Fruit fly (Drosophila melanogaster) whole organism, embryonic: Measurements from ENCODE around the gene rec.

Experiments used
- Awh ChIP-seq: fragments of 200-800 bp; sonication (Bioruptor generic); IDR thresholded peaks from 2 replicates; pipeline ENCODE4, ENCODE4 v1.3.6; 2022; ENCODE audit warnings: missing biosample characterization, missing genetic modification characterization
- Bteb2 ChIP-seq: fragments of 200-800 bp; sonication (Bioruptor generic); optimal IDR thresholded peaks from 2 replicates; lab custom pipeline; 2016; ENCODE audit warnings: missing biosample characterization, missing genetic modification characterization
- CG10462 ChIP-seq: fragments of 200-800 bp; sonication (Bioruptor generic); optimal IDR thresholded peaks from 2 replicates; lab custom pipeline; 2016; ENCODE audit warnings: missing biosample characterization, missing genetic modification characterization
- CG10959 ChIP-seq: fragments of 200-800 bp; sonication (Bioruptor generic); IDR thresholded peaks from 2 replicates; pipeline ENCODE4 v1.3.6; 2022; ENCODE audit warnings: missing biosample characterization, missing genetic modification characterization
- CG11247 ChIP-seq: fragments of 200-800 bp; sonication (Bioruptor generic); IDR thresholded peaks from 2 replicates; pipeline ENCODE4 v1.3.6; 2022; ENCODE audit warnings: missing biosample characterization, missing genetic modification characterization
- CG12071 ChIP-seq: fragments of 200-800 bp; sonication (Bioruptor generic); optimal IDR thresholded peaks from 3 replicates; lab custom pipeline; 2018; ENCODE audit warnings: missing biosample characterization, mild to moderate bottlenecking, missing genetic modification characterization
- CG12219 ChIP-seq: fragments of 200-800 bp; sonication (Bioruptor generic); optimal IDR thresholded peaks from 3 replicates; lab custom pipeline; 2018; ENCODE audit warnings: missing biosample characterization, mild to moderate bottlenecking, missing genetic modification characterization
- CG12391 ChIP-seq: fragments of 200-800 bp; sonication (Bioruptor generic); optimal IDR thresholded peaks from 3 replicates; lab custom pipeline; 2018; ENCODE audit warnings: missing biosample characterization, mild to moderate bottlenecking, missing genetic modification characterization, moderate library complexity
- CG12769 ChIP-seq: fragments of 200-800 bp; sonication (Bioruptor generic); optimal IDR thresholded peaks from 2 replicates; lab custom pipeline; 2019; ENCODE audit warnings: missing biosample characterization, mild to moderate bottlenecking, missing genetic modification characterization, moderate library complexity
- CG13287 ChIP-seq: fragments of 200-800 bp; sonication (Bioruptor generic); IDR thresholded peaks from 2 replicates; pipeline ENCODE4 v1.3.6; 2022; ENCODE audit warnings: missing biosample characterization, missing genetic modification characterization; ENCODE audit not compliant: partially characterized antibody
- CG13775 ChIP-seq: fragments of 200-800 bp; sonication (Bioruptor generic); optimal IDR thresholded peaks from 3 replicates; lab custom pipeline; 2017; ENCODE audit warnings: missing biosample characterization, mild to moderate bottlenecking, missing genetic modification characterization
- CG15011 ChIP-seq: fragments of 200-800 bp; sonication (Bioruptor generic); optimal IDR thresholded peaks from 3 replicates; lab custom pipeline; 2018; ENCODE audit warnings: missing biosample characterization, mild to moderate bottlenecking, missing genetic modification characterization
- CG16779 ChIP-seq: fragments of 200-800 bp; sonication (Bioruptor generic); IDR thresholded peaks from 2 replicates; pipeline ENCODE4 v1.3.6; 2022; ENCODE audit warnings: missing biosample characterization, missing genetic modification characterization
- CG16813 ChIP-seq: fragments of 200-800 bp; sonication (Bioruptor generic); IDR thresholded peaks from 3 replicates; pipeline ENCODE4 v1.3.6; 2022; ENCODE audit warnings: missing biosample characterization, missing genetic modification characterization; ENCODE audit not compliant: partially characterized antibody
- CG17829 ChIP-seq: fragments of 200-800 bp; optimal IDR thresholded peaks from 2 replicates; lab custom pipeline; 2019; ENCODE audit warnings: missing biosample characterization, mild to moderate bottlenecking, missing genetic modification characterization, moderate library complexity
- CG2129 ChIP-seq: fragments of 200-800 bp; sonication (Bioruptor generic); IDR thresholded peaks from 2 replicates; pipeline ENCODE4 v1.3.6; 2022; ENCODE audit warnings: missing biosample characterization, missing genetic modification characterization; ENCODE audit not compliant: partially characterized antibody
- CG3065 ChIP-seq: fragments of 200-800 bp; sonication (Bioruptor generic); optimal IDR thresholded peaks from 2 replicates; lab custom pipeline; 2016; ENCODE audit warnings: missing biosample characterization, missing genetic modification characterization
- CG31365 ChIP-seq: fragments of 200-800 bp; sonication (Bioruptor generic); optimal IDR thresholded peaks from 2 replicates; lab custom pipeline; 2018; ENCODE audit warnings: missing biosample characterization, mild to moderate bottlenecking, missing genetic modification characterization
- CG32532 ChIP-seq: fragments of 200-800 bp; sonication (Bioruptor generic); IDR thresholded peaks from 2 replicates; pipeline ENCODE4 v1.3.6; 2022; ENCODE audit warnings: missing biosample characterization, missing genetic modification characterization
- CG33213 ChIP-seq: fragments of 200-800 bp; sonication (Bioruptor generic); optimal IDR thresholded peaks from 3 replicates; lab custom pipeline; 2016; ENCODE audit warnings: missing biosample characterization, missing genetic modification characterization
- CG33557 ChIP-seq: fragments of 200-800 bp; sonication (Bioruptor generic); optimal IDR thresholded peaks from 2 replicates; lab custom pipeline; 2019; ENCODE audit warnings: missing biosample characterization, mild to moderate bottlenecking, missing genetic modification characterization, moderate library complexity
- CG3847 ChIP-seq: fragments of 200-800 bp; sonication (Bioruptor generic); IDR thresholded peaks from 2 replicates; pipeline ENCODE4 v1.3.6; 2022; ENCODE audit warnings: missing biosample characterization, missing genetic modification characterization
- CG4854 ChIP-seq: fragments of 200-800 bp; sonication (Bioruptor generic); optimal IDR thresholded peaks from 2 replicates; lab custom pipeline; 2016; ENCODE audit warnings: missing biosample characterization, missing genetic modification characterization, inconsistent platforms
- CG6854 ChIP-seq: fragments of 200-800 bp; sonication (Bioruptor generic); optimal IDR thresholded peaks from 3 replicates; lab custom pipeline; 2017; ENCODE audit warnings: missing biosample characterization, mild to moderate bottlenecking, missing genetic modification characterization
- CG7987 ChIP-seq: fragments of 200-800 bp; sonication (Bioruptor generic); optimal IDR thresholded peaks from 2 replicates; lab custom pipeline; 2018; ENCODE audit warnings: missing biosample characterization, mild to moderate bottlenecking, missing genetic modification characterization, moderate library complexity
- CG9727 ChIP-seq: fragments of 200-800 bp; sonication (Bioruptor generic); optimal IDR thresholded peaks from 3 replicates; lab custom pipeline; 2017; ENCODE audit warnings: missing biosample characterization, mild to moderate bottlenecking, missing genetic modification characterization
- CHES-1-like ChIP-seq: fragments of 200-800 bp; sonication (Bioruptor generic); optimal IDR thresholded peaks from 2 replicates; lab custom pipeline; 2016; ENCODE audit warnings: missing biosample characterization, missing genetic modification characterization
- Camta ChIP-seq: fragments of 200-800 bp; sonication (Bioruptor generic); optimal IDR thresholded peaks from 2 replicates; lab custom pipeline; 2016; ENCODE audit warnings: missing biosample characterization, missing genetic modification characterization
- CoRest ChIP-seq: fragments of 200-800 bp; sonication (Bioruptor generic); optimal IDR thresholded peaks from 3 replicates; lab custom pipeline; 2018; ENCODE audit warnings: missing biosample characterization, mild to moderate bottlenecking, missing genetic modification characterization, moderate library complexity
- Dbx ChIP-seq: fragments of 200-800 bp; sonication (Bioruptor generic); IDR thresholded peaks from 3 replicates; pipeline ENCODE4 v1.3.6; 2022; ENCODE audit warnings: missing biosample characterization, missing genetic modification characterization
- HLH4C ChIP-seq: fragments of 200-800 bp; sonication (Bioruptor generic); IDR thresholded peaks from 3 replicates; pipeline ENCODE4 v1.3.6; 2022; ENCODE audit warnings: missing biosample characterization, missing genetic modification characterization; ENCODE audit not compliant: partially characterized antibody
- HmgD ChIP-seq: fragments of 200-800 bp; sonication (Bioruptor generic); optimal IDR thresholded peaks from 3 replicates; lab custom pipeline; 2016; ENCODE audit warnings: missing biosample characterization, missing genetic modification characterization
- Opbp ChIP-seq: fragments of 200-800 bp; sonication (Bioruptor generic); IDR thresholded peaks from 3 replicates; pipeline ENCODE4 v1.3.6; 2022; ENCODE audit warnings: missing biosample characterization, missing genetic modification characterization; ENCODE audit not compliant: partially characterized antibody
- Sin3A ChIP-seq: fragments of >200 bp; optimal IDR thresholded peaks from 2 replicates; lab custom pipeline; 2018
- Spps ChIP-seq: fragments of 200-800 bp; sonication (Bioruptor generic); optimal IDR thresholded peaks from 2 replicates; lab custom pipeline; 2018; ENCODE audit warnings: missing biosample characterization, mild to moderate bottlenecking, missing genetic modification characterization
- Xrp1 ChIP-seq: fragments of 200-800 bp; sonication (Bioruptor generic); IDR thresholded peaks from 2 replicates; pipeline ENCODE4 v1.3.6; 2022; ENCODE audit warnings: missing biosample characterization, missing genetic modification characterization
- YL-1 ChIP-seq: fragments of 200-800 bp; sonication (Bioruptor generic); optimal IDR thresholded peaks from 3 replicates; lab custom pipeline; 2017; ENCODE audit warnings: missing biosample characterization, mild to moderate bottlenecking, missing genetic modification characterization
- abd-A ChIP-seq: fragments of 200-800 bp; sonication (Bioruptor generic); optimal IDR thresholded peaks from 3 replicates; lab custom pipeline; 2019; ENCODE audit warnings: missing biosample characterization, mild to moderate bottlenecking, missing genetic modification characterization, moderate library complexity
- amos ChIP-seq: fragments of 200-800 bp; sonication (Bioruptor generic); IDR thresholded peaks from 2 replicates; pipeline ENCODE4 v1.3.6; 2022; ENCODE audit warnings: missing biosample characterization, missing genetic modification characterization; ENCODE audit not compliant: partially characterized antibody
- aop ChIP-seq: fragments of 200-800 bp; sonication (Bioruptor generic); IDR thresholded peaks from 2 replicates; pipeline ENCODE4 v1.3.6; 2022; ENCODE audit warnings: missing biosample characterization, missing genetic modification characterization
- ci ChIP-seq: fragments of 200-800 bp; sonication (Bioruptor generic); IDR thresholded peaks from 3 replicates; pipeline ENCODE4 v1.3.6; 2022; ENCODE audit warnings: missing biosample characterization, missing genetic modification characterization
- eve ChIP-seq, 2 experiments: fragments of >200 bp; optimal IDR thresholded peaks; 2 replicates each; lab custom pipeline; 2017; ENCODE audit warnings: missing biosample characterization in 2 of 2, missing genetic modification characterization in 2 of 2
- hkb ChIP-seq, 2 experiments: fragments of 200-800 bp in 1 of 2; fragments of >200 bp in 1 of 2; sonication (Bioruptor generic) in 1 of 2; IDR thresholded peaks in 1 of 2; optimal IDR thresholded peaks in 1 of 2; 2 replicates each; pipeline versions ENCODE4 v1.3.6 to Lab custom; 2017 to 2022; ENCODE audit warnings: missing biosample characterization in 1 of 2, missing genetic modification characterization in 1 of 2
- ken ChIP-seq: fragments of 200-800 bp; sonication (Bioruptor generic); IDR thresholded peaks from 3 replicates; pipeline ENCODE4 v1.3.6; 2022; ENCODE audit warnings: missing biosample characterization, missing genetic modification characterization
- mam ChIP-seq: fragments of 200-800 bp; sonication (Bioruptor generic); optimal IDR thresholded peaks from 3 replicates; lab custom pipeline; 2016; ENCODE audit warnings: missing biosample characterization, missing genetic modification characterization
- nerfin-2 ChIP-seq: fragments of 200-800 bp; sonication (Bioruptor generic); IDR thresholded peaks from 2 replicates; pipeline ENCODE4 v1.3.6; 2022; ENCODE audit warnings: missing biosample characterization, missing genetic modification characterization; ENCODE audit not compliant: partially characterized antibody
- odd ChIP-seq: fragments of 200-800 bp; sonication (Bioruptor generic); optimal IDR thresholded peaks from 2 replicates; lab custom pipeline; 2017; ENCODE audit warnings: missing biosample characterization, mild to moderate bottlenecking, missing genetic modification characterization
- pfk ChIP-seq: fragments of 200-800 bp; sonication (Bioruptor generic); optimal IDR thresholded peaks from 2 replicates; lab custom pipeline; 2018; ENCODE audit warnings: missing biosample characterization, mild to moderate bottlenecking, missing genetic modification characterization, moderate library complexity
- sens ChIP-seq: fragments of 200-800 bp; sonication (Bioruptor generic); peaks from one replicate; lab custom pipeline; 2016; ENCODE audit warnings: missing biosample characterization, missing genetic modification characterization
- wdn ChIP-seq: fragments of 200-800 bp; sonication (Bioruptor generic); IDR thresholded peaks from 2 replicates; pipeline ENCODE4 v1.3.6; 2022; ENCODE audit warnings: missing biosample characterization, missing genetic modification characterization
- zen2 ChIP-seq: fragments of 200-800 bp; sonication (Bioruptor generic); IDR thresholded peaks from 3 replicates; pipeline ENCODE4 v1.3.6; 2022; ENCODE audit warnings: missing biosample characterization, missing genetic modification characterization; ENCODE audit not compliant: partially characterized antibody

Gene rec

DNA sequence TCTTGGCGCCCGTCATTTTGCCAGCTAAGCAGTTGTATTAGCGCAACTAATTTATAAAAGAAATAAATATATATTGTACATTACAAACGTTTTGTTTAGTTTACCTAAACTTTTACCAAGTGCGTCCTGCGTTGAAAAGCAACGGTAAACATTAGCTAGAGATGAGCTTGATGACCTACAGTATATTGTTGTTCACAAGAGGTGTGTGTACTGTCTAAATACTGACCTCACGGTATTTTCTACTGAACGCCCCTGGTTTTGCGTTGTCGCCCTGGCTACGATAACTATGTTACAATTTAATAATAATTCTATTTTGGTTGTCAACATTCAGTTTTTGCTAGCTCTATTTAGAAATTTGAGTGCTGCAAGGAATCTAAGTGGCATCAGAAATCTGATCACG is 40.0 kb downstream of the rec start, which contains the start of gene Acyp2 (continued):
- peak; percentile 64 for TF ChIP-seq CG33213
- TF ChIP-seq amos (GFP tag; lab: Robert Waterston, UW) = peak; percentile 62
- TF ChIP-seq zen2 = no peak
- TF ChIP-seq ci (GFP tag; lab: Robert Waterston, UW) = peak; percentile 37; the same call in 1 of the 3 replicates
- peak; percentile 45 for TF ChIP-seq mam (GFP tag; lab: Kevin White, UChicago)
- peak; percentile 48 for TF ChIP-seq CoRest (tag; lab: Kevin White, UChicago)
- TF ChIP-seq Camta (GFP tag; lab: Kevin White, UChicago) = no peak
- TF ChIP-seq hkb (optimal IDR thresholded peaks at IDR 0.05; lab: Kevin White, UChicago) = no peak
- 0 out of 2 replicates have a peak, but pooled peaks have one; percentile 13 for TF ChIP-seq hkb (GFP tag; IDR thresholded peaks at IDR 0.05; lab: Robert Waterston, UW)
- peak; percentile 9 for TF ChIP-seq CG7987 (GFP tag; lab: Kevin White, UChicago)
- TF ChIP-seq CHES-1-like = peak; percentile 0
- no peak for TF ChIP-seq abd-A (tag; lab: Kevin White, UChicago)
- peak; percentile 53; the same call in 2 of the 3 replicates for TF ChIP-seq CG16813
- TF ChIP-seq sens = peak; percentile 80
- TF ChIP-seq CG17829 (tag; lab: Kevin White, UChicago) = peak; percentile 45
- TF ChIP-seq CG10462 (GFP tag; lab: Kevin White, UChicago) = peak; percentile 68
- no peak for TF ChIP-seq CG10959
- TF ChIP-seq CG32532 (GFP tag; lab: Robert Waterston, UW) = peak; percentile 41; the same call in 1 of the 2 replicates
- TF ChIP-seq HLH4C = 0 out of 3 replicates have a peak, but pooled peaks have one; percentile 15
- TF ChIP-seq CG16779 = no peak
- TF ChIP-seq CG12769 (tag; lab: Kevin White, UChicago) = peak; percentile 8
- no peak for TF ChIP-seq pfk (GFP tag; lab: Kevin White, UChicago)
- peak; percentile 71 for TF ChIP-seq CG13287 (GFP tag; lab: Robert Waterston, UW)
- peak; percentile 59; the same call in 1 of the 3 replicates for TF ChIP-seq Opbp (GFP tag; lab: Robert Waterston, UW)
- TF ChIP-seq odd (GFP tag; lab: Kevin White, UChicago) = no peak
- no peak for TF ChIP-seq eve (GFP tag; optimal IDR thresholded peaks at IDR 0.05; lab: Kevin White, UChicago)
- TF ChIP-seq CG4854 (GFP tag; lab: Kevin White, UChicago) = peak; percentile 53
- TF ChIP-seq HmgD (GFP tag; lab: Kevin White, UChicago) = peak; percentile 35
- no peak for TF ChIP-seq CG6854 (GFP tag; lab: Kevin White, UChicago)
- peak; percentile 60 for TF ChIP-seq YL-1 (GFP tag; lab: Kevin White, UChicago)
- TF ChIP-seq wdn (GFP tag; lab: Robert Waterston, UW) = peak; percentile 6; the same call in 1 of the 2 replicates
- peak; percentile 23 for TF ChIP-seq CG13775 (GFP tag; lab: Kevin White, UChicago)
- no peak for TF ChIP-seq Spps (tag; lab: Kevin White, UChicago)
- TF ChIP-seq CG2129 (GFP tag; lab: Robert Waterston, UW) = no peak
- TF ChIP-seq CG3847 (GFP tag; lab: Robert Waterston, UW) = peak; percentile 25; the same call in 1 of the 2 replicates
- TF ChIP-seq Dbx = peak; percentile 63; the same call in 2 of the 3 replicates
- peak; percentile 41 for TF ChIP-seq CG12391 (tag; lab: Kevin White, UChicago)
- TF ChIP-seq CG3065 (GFP tag; lab: Kevin White, UChicago) = no peak

DNA sequence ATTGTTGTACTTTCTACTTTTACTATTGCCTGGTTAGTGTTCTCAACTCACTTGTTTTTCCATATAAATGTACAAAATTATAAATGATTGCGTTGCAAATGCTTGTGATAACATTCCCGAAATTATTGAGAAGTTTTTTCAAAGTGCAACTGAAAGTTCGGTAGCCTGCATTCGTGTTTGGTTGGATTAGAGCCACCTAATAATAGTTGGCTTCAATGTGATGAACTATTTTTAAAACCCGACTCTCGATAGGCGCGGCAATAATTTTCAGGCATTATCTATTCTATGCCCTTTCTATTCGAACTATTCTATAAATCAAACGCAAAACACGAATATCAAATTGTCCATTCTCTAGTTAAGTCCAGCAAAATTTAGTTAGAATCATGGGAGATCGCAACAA is 44.2 kb downstream of the rec start, which contains the start of gene Uros2:
Gene Uros2 (plus strand): TSS at position 301 of the 400 bp plus-strand sequence.
- no peak for TF ChIP-seq CG6854 (GFP tag; lab: Kevin White, UChicago)
- TF ChIP-seq aop = no peak
- no peak for TF ChIP-seq CG11247 (GFP tag; lab: Robert Waterston, UW)
- TF ChIP-seq CG33557 (GFP tag; lab: Kevin White, UChicago) = no peak
- no peak for TF ChIP-seq CG12071 (GFP tag; lab: Kevin White, UChicago)
- no peak for TF ChIP-seq CG15011 (GFP tag; lab: Kevin White, UChicago)
- TF ChIP-seq Sin3A (lab: Kevin White, UChicago) = no peak
- no peak for TF ChIP-seq CG12219
- no peak for TF ChIP-seq CG9727
- TF ChIP-seq Xrp1 = no peak
- TF ChIP-seq Awh (GFP tag; lab: Robert Waterston, UW) = no peak
- no peak for TF ChIP-seq CoRest (tag; lab: Kevin White, UChicago)
- no peak for TF ChIP-seq CG31365
- no peak for TF ChIP-seq nerfin-2 (GFP tag; lab: Robert Waterston, UW)
- no peak for TF ChIP-seq ken (GFP tag; lab: Robert Waterston, UW)
- no peak for TF ChIP-seq Bteb2
